Worm (Caenorhabditis elegans) whole organism, L2 larva: Measurements from ENCODE around the gene srx-84.

Experiments used
- F13H6.1 ChIP-seq: sonication (generic microtip); optimal IDR thresholded peaks from 2 replicates; lab custom pipeline; 2016; ENCODE audit warnings: missing genetic modification characterization, missing compliant biosample characterization
- R02D3.7 ChIP-seq: fragments of 150-350 bp; optimal IDR thresholded peaks from 2 replicates; lab custom pipeline; 2014; ENCODE audit warnings: missing biosample characterization, missing genetic modification characterization
- crh-2 ChIP-seq: sonication (generic microtip); optimal IDR thresholded peaks from 2 replicates; lab custom pipeline; 2017; ENCODE audit warnings: missing biosample characterization, missing genetic modification characterization
- dmd-4 ChIP-seq: sonication (generic microtip); optimal IDR thresholded peaks from 2 replicates; lab custom pipeline; 2017; ENCODE audit warnings: missing biosample characterization, missing genetic modification characterization
- egl-27 ChIP-seq: sonication (generic microtip); optimal IDR thresholded peaks from 3 replicates; lab custom pipeline; 2017; ENCODE audit warnings: missing biosample characterization, missing genetic modification reagents, missing genetic modification characterization
- elt-3 ChIP-seq: sonication (generic microtip); optimal IDR thresholded peaks from 2 replicates; lab custom pipeline; 2017; ENCODE audit warnings: missing biosample characterization, missing genetic modification characterization
- gmeb-1 ChIP-seq: fragments of 150-350 bp; optimal IDR thresholded peaks from 2 replicates; lab custom pipeline; 2014; ENCODE audit warnings: missing biosample characterization, missing genetic modification characterization
- mab-5 ChIP-seq: fragments of 150-350 bp; optimal IDR thresholded peaks from 2 replicates; lab custom pipeline; 2014; ENCODE audit warnings: missing biosample characterization, missing genetic modification characterization
- mbf-1 ChIP-seq: sonication (generic microtip); optimal IDR thresholded peaks from 2 replicates; lab custom pipeline; 2017; ENCODE audit warnings: missing biosample characterization, missing genetic modification characterization
- nhr-23 ChIP-seq: fragments of 150-350 bp; optimal IDR thresholded peaks from 2 replicates; lab custom pipeline; 2014; ENCODE audit warnings: missing biosample characterization, missing genetic modification reagents, missing genetic modification characterization
- nhr-237 ChIP-seq: fragments of 150-350 bp; optimal IDR thresholded peaks from 2 replicates; lab custom pipeline; 2014; ENCODE audit warnings: missing biosample characterization, missing genetic modification characterization
- sma-3 ChIP-seq: sonication (generic microtip); optimal IDR thresholded peaks from 2 replicates; lab custom pipeline; 2016; ENCODE audit warnings: missing genetic modification reagents, missing genetic modification characterization, missing compliant biosample characterization
- sma-9 ChIP-seq, 2 experiments: fragments of 150-350 bp in 1 of 2; sonication (generic microtip) in 1 of 2; optimal IDR thresholded peaks; 2 replicates each; lab custom pipeline; 2014 to 2016; ENCODE audit warnings: missing genetic modification characterization in 2 of 2, mild to moderate bottlenecking in 1 of 2, missing biosample characterization in 1 of 2, missing compliant biosample characterization in 1 of 2, missing genetic modification reagents in 1 of 2, moderate library complexity in 1 of 2
- unc-39 ChIP-seq: fragments of 150-350 bp; optimal IDR thresholded peaks from 2 replicates; lab custom pipeline; 2014; ENCODE audit warnings: missing biosample characterization, missing genetic modification characterization
- unc-62 ChIP-seq: fragments of 150-350 bp; optimal IDR thresholded peaks from 2 replicates; lab custom pipeline; 2014; ENCODE audit warnings: missing biosample characterization, missing genetic modification reagents, missing genetic modification characterization
- zag-1 ChIP-seq: fragments of 150-350 bp; optimal IDR thresholded peaks from 2 replicates; lab custom pipeline; 2014; ENCODE audit warnings: missing biosample characterization, missing genetic modification characterization

Gene srx-84

ce11 chrV:11649254-11649653 lies 50.3 kb downstream of the srx-84 start:
- TF ChIP-seq nhr-23 (no peak), dmd-4 (tag; lab: Kevin White, UChicago) (no peak), elt-3 (no peak), crh-2 (peak; percentile 43), zag-1 (tag; lab: Kevin White, UChicago) (no peak), sma-9 (GFP tag; optimal IDR thresholded peaks at IDR 0.05; lab: Kevin White, UChicago) (peak; percentile 89), sma-9 (tag; optimal IDR thresholded peaks at IDR 0.05; lab: Kevin White, UChicago) (no peak), sma-3 (peak; percentile 55), mab-5 (tag; lab: Kevin White, UChicago) (no peak), R02D3.7 (no peak), nhr-237 (tag; lab: Kevin White, UChicago) (no peak), mbf-1 (tag; lab: Kevin White, UChicago) (no peak), unc-62 (GFP tag; lab: Kevin White, UChicago) (no peak), unc-39 (no peak), F13H6.1 (tag; lab: Kevin White, UChicago) (no peak), egl-27 (tag; lab: Kevin White, UChicago) (no peak), gmeb-1 (tag; lab: Kevin White, UChicago) (no peak)
